Fruit fly (Drosophila melanogaster): ENCODE data around the gene CG42249.

CG42249 gene

dm6 chrX:11124749-11125508, 28.9 kb downstream of the CG42249 start, which contains the start of gene Rpt3 (continued):
- TF ChIP-seq shn (GFP tag; optimal IDR thresholded peaks at IDR 0.05) (no peak), B-H2 (GFP tag; optimal IDR thresholded peaks at IDR 0.05) (no peak), CG30020 (tag; optimal IDR thresholded peaks at IDR 0.05) (peak; percentile 27), stc (GFP tag; IDR thresholded peaks at IDR 0.05) (no peak), Scr (GFP tag; IDR thresholded peaks at IDR 0.05; ENCODE audit: partially characterized antibody) (peak; percentile 88), hb (GFP tag; IDR thresholded peaks at IDR 0.05; ENCODE audit: partially characterized antibody) (peak; percentile 72; the same call in 2 of the 3 replicates), CG18764 (GFP tag; optimal IDR thresholded peaks at IDR 0.05) (no peak), sqz (GFP tag; optimal IDR thresholded peaks at IDR 0.05) (no peak), CG2712 (tag; optimal IDR thresholded peaks at IDR 0.05) (peak; percentile 34), stwl (tag; optimal IDR thresholded peaks at IDR 0.05) (peak; percentile 53), lilli (GFP tag; optimal IDR thresholded peaks at IDR 0.05) (peak; percentile 24), bbx (GFP tag; IDR thresholded peaks at IDR 0.05; ENCODE audit: partially characterized antibody) (peak; percentile 61), inv (GFP tag; IDR thresholded peaks at IDR 0.05; ENCODE audit: partially characterized antibody) (peak; percentile 74; the same call in 1 of the 2 replicates), CG12659 (GFP tag; optimal IDR thresholded peaks at IDR 0.05) (peak; percentile 44), CG9437 (GFP tag; optimal IDR thresholded peaks at IDR 0.05) (peak; percentile 5), CG4328 (GFP tag; optimal IDR thresholded peaks at IDR 0.05) (no peak), grn (GFP tag; optimal IDR thresholded peaks at IDR 0.05) (peak; percentile 32), zfh2 (GFP tag; optimal IDR thresholded peaks at IDR 0.05) (no peak), CG2116 (GFP tag; optimal IDR thresholded peaks at IDR 0.05) (peak; percentile 67), Antp (GFP tag; optimal IDR thresholded peaks at IDR 0.05) (no peak), Aef1 (GFP tag; IDR thresholded peaks at IDR 0.05) (0 out of 3 replicates have a peak, but pooled peaks have one; percentile 12), CG3065 (GFP tag; optimal IDR thresholded peaks at IDR 0.05) (no peak), fu2 (GFP tag; optimal IDR thresholded peaks at IDR 0.05) (no peak), sd (tag; optimal IDR thresholded peaks at IDR 0.05) (no peak), CG4617 (GFP tag; optimal IDR thresholded peaks at IDR 0.05; ENCODE audit: borderline replicate concordance) (peak; percentile 43), CG13424 (tag; optimal IDR thresholded peaks at IDR 0.05) (no peak), CG16863 (GFP tag; optimal IDR thresholded peaks at IDR 0.05) (peak; percentile 59), CG32532 (GFP tag; IDR thresholded peaks at IDR 0.05) (0 out of 2 replicates have a peak, but pooled peaks have one; percentile 8), MBD-R2 (GFP tag; IDR thresholded peaks at IDR 0.05) (peak; percentile 47), Dll (GFP tag; IDR thresholded peaks at IDR 0.05; ENCODE audit: partially characterized antibody) (peak; percentile 86), mld (GFP tag; IDR thresholded peaks at IDR 0.05; ENCODE audit: partially characterized antibody) (peak; percentile 9; the same call in 1 of the 3 replicates), Ptx1 (GFP tag; IDR thresholded peaks at IDR 0.05) (no peak), phol (tag; optimal IDR thresholded peaks at IDR 0.05) (peak; percentile 33), Jarid2 (GFP tag; optimal IDR thresholded peaks at IDR 0.05) (no peak), CG14860 (GFP tag; IDR thresholded peaks at IDR 0.05; ENCODE audit: partially characterized antibody) (peak; percentile 82; the same call in 2 of the 3 replicates), gt (GFP tag; IDR thresholded peaks at IDR 0.05) (no peak), dati (GFP tag; IDR thresholded peaks at IDR 0.05) (no peak)

dm6 chrX:11128828-11129227, 32.8 kb downstream of the CG42249 start, which contains the start of gene SrpRalpha:
SrpRalpha (minus strand) TSS chrX:11129087.
- TF ChIP-seq Ets97D (GFP tag; optimal IDR thresholded peaks at IDR 0.05): peak; percentile 26
- TF ChIP-seq Hmr (GFP tag; optimal IDR thresholded peaks at IDR 0.05): no peak
- peak; percentile 56 for TF ChIP-seq Xbp1 (GFP tag; optimal IDR thresholded peaks at IDR 0.05)
- peak; percentile 42; the same call in 1 of the 2 replicates for TF ChIP-seq Scr (GFP tag; IDR thresholded peaks at IDR 0.05; ENCODE audit: partially characterized antibody)
- peak; percentile 71 for TF ChIP-seq Med (GFP tag)
- no peak for TF ChIP-seq CG17385 (GFP tag; optimal IDR thresholded peaks at IDR 0.05)
- TF ChIP-seq CG2116 (GFP tag; optimal IDR thresholded peaks at IDR 0.05): peak; percentile 20
- TF ChIP-seq MBD-R2 (GFP tag; IDR thresholded peaks at IDR 0.05): peak; percentile 57
- TF ChIP-seq CG13287 (GFP tag; IDR thresholded peaks at IDR 0.05; ENCODE audit: partially characterized antibody): peak; percentile 55
- no peak for TF ChIP-seq tup (GFP tag; optimal IDR thresholded peaks at IDR 0.05)
- no peak for TF ChIP-seq Fer3 (tag; optimal IDR thresholded peaks at IDR 0.05)
- peak; percentile 12 for TF ChIP-seq CG17829 (tag; optimal IDR thresholded peaks at IDR 0.05)
- peak; percentile 74; the same call in 1 of the 4 replicates for TF ChIP-seq chinmo (GFP tag; IDR thresholded peaks at IDR 0.05; ENCODE audit: partially characterized antibody)
- no peak for TF ChIP-seq CG6272 (GFP tag; IDR thresholded peaks at IDR 0.05)
- peak; percentile 60 for TF ChIP-seq sens (GFP tag)

All from whole organism, embryonic.